Worm (Caenorhabditis elegans) whole organism, early embryonic: ENCODE data around the gene piit-1.

ENCODE experiments used
- B0310.2 ChIP-seq: sonication (generic microtip); optimal IDR thresholded peaks from 2 replicates; lab custom pipeline; 2016; ENCODE audit warnings: mild to moderate bottlenecking, missing genetic modification characterization, missing compliant biosample characterization
- F13C5.2 ChIP-seq: sonication (generic microtip); optimal IDR thresholded peaks from 2 replicates; lab custom pipeline; 2017; ENCODE audit warnings: mild to moderate bottlenecking, missing genetic modification characterization, inconsistent platforms, missing compliant biosample characterization
- aly-1 ChIP-seq: sonication (generic microtip); optimal IDR thresholded peaks from 2 replicates; lab custom pipeline; 2016; ENCODE audit warnings: missing genetic modification characterization, missing compliant biosample characterization
- ama-1 ChIP-seq: fragments of 150-350 bp; optimal IDR thresholded peaks from 2 replicates; lab custom pipeline; 2014
- ceh-13 ChIP-seq: fragments of 200-800 bp; sonication (Bioruptor generic); optimal IDR thresholded peaks from 2 replicates; lab custom pipeline; 2018; ENCODE audit warnings: mild to moderate bottlenecking, missing genetic modification characterization, missing compliant biosample characterization
- ceh-36 ChIP-seq: sonication (generic microtip); optimal IDR thresholded peaks from 2 replicates; lab custom pipeline; 2016; ENCODE audit warnings: missing genetic modification characterization, inconsistent platforms, missing compliant biosample characterization
- ets-7 ChIP-seq: sonication (generic microtip); optimal IDR thresholded peaks from 2 replicates; lab custom pipeline; 2016; ENCODE audit warnings: missing genotype, missing genetic modification characterization, missing compliant biosample characterization
- flt-1 ChIP-seq: fragments of 200-800 bp; sonication (Bioruptor generic); IDR thresholded peaks from 2 replicates; pipeline ENCODE4 v1.3.6; 2022; ENCODE audit warnings: missing genetic modification characterization, missing compliant biosample characterization
- hmbx-1 ChIP-seq: sonication (generic microtip); optimal IDR thresholded peaks from 2 replicates; lab custom pipeline; 2016; ENCODE audit warnings: mild to moderate bottlenecking, missing genetic modification characterization, missing compliant biosample characterization
- hmg-4 ChIP-seq: fragments of 200-800 bp; sonication (Bioruptor generic); optimal IDR thresholded peaks from 2 replicates; lab custom pipeline; 2018; ENCODE audit warnings: mild to moderate bottlenecking, missing genetic modification characterization, missing compliant biosample characterization
- hnd-1 ChIP-seq: sonication (generic microtip); optimal IDR thresholded peaks from 2 replicates; lab custom pipeline; 2016; ENCODE audit warnings: missing genetic modification characterization, missing compliant biosample characterization
- pes-1 ChIP-seq: fragments of 200-800 bp; sonication (Bioruptor generic); IDR thresholded peaks from 2 replicates; pipeline ENCODE4 v1.3.6; 2022; ENCODE audit warnings: missing genetic modification reagents, missing genetic modification characterization, missing compliant biosample characterization
- scrt-1 ChIP-seq: fragments of 200-800 bp; sonication (Bioruptor generic); IDR thresholded peaks from 2 replicates; pipeline ENCODE4 v1.3.6; 2022; ENCODE audit warnings: missing genetic modification characterization, missing compliant biosample characterization
- sea-1 ChIP-seq: fragments of 200-800 bp; sonication (Bioruptor generic); conservative IDR thresholded peaks from 2 replicates; pipeline ENCODE4 v1.3.6; 2022; ENCODE audit warnings: missing genetic modification characterization, missing compliant biosample characterization
- tbx-11 ChIP-seq: fragments of 200-800 bp; sonication (Bioruptor generic); IDR thresholded peaks from 2 replicates; pipeline ENCODE4 v1.3.6; 2022; ENCODE audit warnings: missing genetic modification characterization, missing compliant biosample characterization
- tbx-37 ChIP-seq: fragments of 200-800 bp; sonication (Bioruptor generic); conservative IDR thresholded peaks from 2 replicates; pipeline ENCODE4 v1.3.6; 2022; ENCODE audit warnings: missing genetic modification reagents, missing genetic modification characterization, missing compliant biosample characterization
- tra-4 ChIP-seq: sonication (generic microtip); optimal IDR thresholded peaks from 2 replicates; lab custom pipeline; 2017; ENCODE audit warnings: missing genetic modification characterization, missing compliant biosample characterization

The piit-1 gene

DNA sequence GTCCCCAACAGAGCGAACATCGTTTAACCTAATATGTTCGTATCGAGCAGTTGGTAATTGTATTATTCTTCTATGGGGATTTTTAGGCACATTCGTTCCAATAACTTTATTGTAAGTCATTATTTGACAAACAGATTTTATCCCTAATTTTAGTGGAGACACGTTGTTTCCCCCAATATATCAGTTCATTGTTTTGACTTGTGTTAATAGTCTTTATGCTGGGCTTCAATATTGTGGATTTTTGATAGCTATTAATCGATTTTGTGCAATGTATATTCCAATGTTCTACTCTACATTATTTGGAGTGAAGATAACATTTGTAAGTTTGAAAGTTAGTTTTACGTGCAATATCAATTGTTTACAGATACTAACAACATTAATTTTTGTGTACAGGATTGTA, 16.1 kb downstream of the piit-1 start:
- no peak for TF ChIP-seq pes-1 (GFP tag; lab: Robert Waterston, UW)
- no peak for TF ChIP-seq hmbx-1 (tag; lab: Kevin White, UChicago)
- TF ChIP-seq hmg-4, result no peak
- TF ChIP-seq ceh-13 (GFP tag; lab: Kevin White, UChicago), result no peak
- no peak for TF ChIP-seq sea-1 (GFP tag; lab: Robert Waterston, UW)
- no peak for TF ChIP-seq tra-4 (tag; lab: Kevin White, UChicago)
- no peak for TF ChIP-seq hnd-1 (tag; lab: Kevin White, UChicago)
- TF ChIP-seq scrt-1, result no peak
- no peak for TF ChIP-seq F13C5.2 (tag; lab: Kevin White, UChicago)
- no peak for TF ChIP-seq B0310.2 (tag; lab: Kevin White, UChicago)
- TF ChIP-seq aly-1, result no peak
- TF ChIP-seq flt-1, result no peak
- no peak for TF ChIP-seq tbx-11

DNA sequence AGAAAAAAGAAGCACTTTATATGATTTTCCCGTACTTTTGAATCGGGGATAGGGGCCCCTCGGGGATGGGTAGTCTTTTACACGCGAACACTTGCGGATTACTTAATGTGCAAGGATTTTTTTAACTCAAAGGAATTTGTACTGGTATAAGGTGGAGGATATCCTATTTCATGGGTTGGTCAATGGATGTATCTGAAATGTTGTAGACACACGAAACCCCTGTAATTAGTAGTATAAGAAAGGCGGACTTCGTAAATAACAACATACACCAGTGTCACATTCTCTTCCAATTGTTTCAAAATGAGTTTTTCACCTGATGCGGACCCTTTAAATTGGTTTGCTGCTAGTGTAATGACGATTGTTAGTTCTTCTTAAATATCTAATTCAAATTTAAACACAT, 16.5 kb downstream of the piit-1 start, which contains the start of gene srx-80:
Gene srx-80 (plus strand): TSS at position 301 of the 400 bp plus-strand sequence.
- TF ChIP-seq hmg-4 (no peak), tbx-11 (no peak), flt-1 (no peak), scrt-1 (no peak), sea-1 (GFP tag; lab: Robert Waterston, UW) (no peak), B0310.2 (tag; lab: Kevin White, UChicago) (no peak), hmbx-1 (tag; lab: Kevin White, UChicago) (no peak), tbx-37 (GFP tag; lab: Robert Waterston, UW) (no peak), ceh-13 (GFP tag; lab: Kevin White, UChicago) (no peak), ceh-36 (tag; lab: Kevin White, UChicago) (no peak), aly-1 (no peak), tra-4 (tag; lab: Kevin White, UChicago) (no peak), ama-1 (lab: Kevin White, UChicago) (no peak), hnd-1 (tag; lab: Kevin White, UChicago) (no peak)

ce11 chrV:11589433-11589832, 20.5 kb downstream of the piit-1 start, which contains the start of gene srx-82:
Gene srx-82 (plus strand): TSS chrV:11589733.
- TF ChIP-seq ceh-36 (tag; lab: Kevin White, UChicago) (no peak), tbx-37 (GFP tag; lab: Robert Waterston, UW) (no peak), hnd-1 (tag; lab: Kevin White, UChicago) (no peak), ets-7 (tag; lab: Kevin White, UChicago) (no peak), ama-1 (lab: Kevin White, UChicago) (no peak), flt-1 (no peak), tra-4 (tag; lab: Kevin White, UChicago) (no peak), sea-1 (GFP tag; lab: Robert Waterston, UW) (no peak), scrt-1 (no peak), F13C5.2 (tag; lab: Kevin White, UChicago) (no peak), B0310.2 (tag; lab: Kevin White, UChicago) (no peak), tbx-11 (no peak), hmg-4 (no peak), aly-1 (no peak), hmbx-1 (tag; lab: Kevin White, UChicago) (no peak), ceh-13 (GFP tag; lab: Kevin White, UChicago) (no peak), pes-1 (GFP tag; lab: Robert Waterston, UW) (no peak)

ce11 chrV:11585122-11585521, 24.8 kb downstream of the piit-1 start:
- TF ChIP-seq ceh-36 (tag; lab: Kevin White, UChicago) (no peak), ets-7 (tag; lab: Kevin White, UChicago) (no peak), F13C5.2 (tag; lab: Kevin White, UChicago) (no peak)

DNA sequence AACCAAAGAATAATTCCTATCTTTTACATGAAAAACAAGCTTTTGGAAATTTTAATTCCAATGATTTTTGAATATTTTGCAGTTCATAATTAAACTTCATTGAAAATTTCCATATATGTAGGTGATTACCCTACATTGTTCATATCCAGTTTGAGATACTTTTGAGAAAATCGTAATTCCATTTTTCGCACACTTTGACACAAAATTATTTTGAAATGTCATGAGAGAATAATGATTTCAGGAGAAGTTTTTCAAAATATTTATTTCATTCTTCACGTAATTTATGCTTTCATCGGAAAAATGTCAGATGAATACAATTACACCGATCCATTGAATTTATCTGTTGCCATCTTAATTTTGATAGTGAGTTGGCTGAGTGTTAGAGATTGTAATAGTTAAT, 26.7 kb downstream of the piit-1 start, which contains the start of gene srx-88:
Gene srx-88 (plus strand): TSS at position 301 of the 400 bp plus-strand sequence.
- TF ChIP-seq ceh-13 (GFP tag; lab: Kevin White, UChicago) (no peak), B0310.2 (tag; lab: Kevin White, UChicago) (no peak), aly-1 (no peak), ama-1 (lab: Kevin White, UChicago) (no peak), hnd-1 (tag; lab: Kevin White, UChicago) (no peak), tra-4 (tag; lab: Kevin White, UChicago) (no peak), hmbx-1 (tag; lab: Kevin White, UChicago) (no peak), ets-7 (tag; lab: Kevin White, UChicago) (no peak), ceh-36 (tag; lab: Kevin White, UChicago) (no peak), flt-1 (no peak), tbx-37 (GFP tag; lab: Robert Waterston, UW) (no peak), tbx-11 (no peak), sea-1 (GFP tag; lab: Robert Waterston, UW) (no peak), hmg-4 (no peak), pes-1 (GFP tag; lab: Robert Waterston, UW) (no peak), scrt-1 (no peak)

ce11 chrV:11580826-11581225, 29.1 kb downstream of the piit-1 start, which contains the start of gene srx-90:
Gene srx-90 (plus strand): TSS chrV:11581126.
- no peak for TF ChIP-seq ceh-36 (tag; lab: Kevin White, UChicago)
- no peak for TF ChIP-seq tra-4 (tag; lab: Kevin White, UChicago)
- no peak for TF ChIP-seq tbx-37 (GFP tag; lab: Robert Waterston, UW)
- TF ChIP-seq tbx-11, result no peak
- no peak for TF ChIP-seq ets-7 (tag; lab: Kevin White, UChicago)
- no peak for TF ChIP-seq scrt-1
- TF ChIP-seq hnd-1 (tag; lab: Kevin White, UChicago), result no peak
- no peak for TF ChIP-seq hmg-4
- TF ChIP-seq sea-1 (GFP tag; lab: Robert Waterston, UW), result no peak

DNA sequence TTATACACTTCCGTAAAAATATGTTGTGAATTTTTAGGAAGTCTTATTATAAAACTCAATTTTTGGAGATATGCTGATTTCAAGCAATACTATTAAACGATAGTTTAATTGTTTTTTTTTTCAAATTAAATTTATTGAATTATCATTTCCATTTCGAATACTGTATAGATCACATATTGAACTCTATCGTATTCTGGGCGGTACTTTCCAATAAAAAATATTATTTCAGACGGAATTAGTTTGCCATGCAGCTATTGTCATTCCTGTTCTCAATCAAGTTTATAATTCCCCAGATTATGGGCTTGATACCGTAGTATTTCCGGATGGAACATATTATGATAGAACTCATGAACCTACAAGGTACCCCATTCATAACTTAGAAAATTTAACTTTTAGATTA, 35.4 kb downstream of the piit-1 start:
- TF ChIP-seq hmg-4 (no peak), hmbx-1 (tag; lab: Kevin White, UChicago) (no peak), tbx-37 (GFP tag; lab: Robert Waterston, UW) (no peak), tbx-11 (no peak), sea-1 (GFP tag; lab: Robert Waterston, UW) (no peak), ceh-36 (tag; lab: Kevin White, UChicago) (no peak), pes-1 (GFP tag; lab: Robert Waterston, UW) (no peak), aly-1 (no peak), F13C5.2 (tag; lab: Kevin White, UChicago) (no peak), scrt-1 (no peak), ama-1 (lab: Kevin White, UChicago) (no peak), flt-1 (no peak), hnd-1 (tag; lab: Kevin White, UChicago) (no peak), B0310.2 (tag; lab: Kevin White, UChicago) (no peak), ceh-13 (GFP tag; lab: Kevin White, UChicago) (no peak), tra-4 (tag; lab: Kevin White, UChicago) (no peak), ets-7 (tag; lab: Kevin White, UChicago) (no peak)
